Worm (Caenorhabditis elegans) whole organism, young adult: ENCODE measurements around the gene Y75D11A.2.
"Not testable (repeated sequence)": the region's sequence is repeated elsewhere in the genome, so short reads cannot be mapped to it uniquely, and the experiment has no call there.

Experiments
- F57A8.1 ChIP-seq: fragments of 200-800 bp; sonication (Bioruptor generic); optimal IDR thresholded peaks from 2 replicates; lab custom pipeline; 2018; ENCODE audit warnings: mild to moderate bottlenecking, missing genetic modification characterization, moderate library complexity, missing compliant biosample characterization
- ccch-3 ChIP-seq: fragments of 200-800 bp; sonication (Bioruptor generic); optimal IDR thresholded peaks from 2 replicates; lab custom pipeline; 2018; ENCODE audit warnings: mild to moderate bottlenecking, missing genetic modification characterization, missing compliant biosample characterization
- ceh-27 ChIP-seq: fragments of 200-800 bp; sonication (Bioruptor generic); optimal IDR thresholded peaks from 2 replicates; lab custom pipeline; 2018; ENCODE audit warnings: mild to moderate bottlenecking, missing genetic modification characterization, moderate library complexity, missing compliant biosample characterization
- egrh-3 ChIP-seq: fragments of 200-800 bp; sonication (Bioruptor generic); IDR thresholded peaks from 2 replicates; pipeline ENCODE4 v1.3.6; 2022; ENCODE audit warnings: missing genetic modification reagents, missing genetic modification characterization, missing compliant biosample characterization
- ekl-4 ChIP-seq: fragments of 200-800 bp; sonication (Bioruptor generic); IDR thresholded peaks from 2 replicates; pipeline ENCODE4 v1.3.6; 2022; ENCODE audit warnings: missing genetic modification reagents, missing genetic modification characterization, missing compliant biosample characterization
- him-1 ChIP-seq: sonication (generic microtip); optimal IDR thresholded peaks from 2 replicates; lab custom pipeline; 2016; ENCODE audit warnings: missing genotype, missing genetic modification reagents, missing genetic modification characterization, missing compliant biosample characterization
- hlh-12 ChIP-seq: sonication (generic microtip); optimal IDR thresholded peaks from 2 replicates; lab custom pipeline; 2016; ENCODE audit warnings: missing genetic modification characterization, missing compliant biosample characterization
- lin-35 ChIP-seq, 3 experiments: fragments of 150-350 bp in 2 of 3; sonication (generic microtip) in 1 of 3; optimal IDR thresholded peaks; 2 replicates each; lab custom pipeline; 2014 to 2018; ENCODE audit warnings: missing biosample characterization in 3 of 3, missing genetic modification characterization in 3 of 3, missing genetic modification reagents in 3 of 3
- repo-1 ChIP-seq: sonication (generic microtip); optimal IDR thresholded peaks from 2 replicates; lab custom pipeline; 2017; ENCODE audit warnings: mild to moderate bottlenecking, missing genetic modification characterization, missing compliant biosample characterization
- unc-62 ChIP-seq: fragments of 150-350 bp; optimal IDR thresholded peaks from 2 replicates; lab custom pipeline; 2014; ENCODE audit warnings: missing biosample characterization, missing genetic modification reagents, missing genetic modification characterization
- ztf-26 ChIP-seq: sonication (generic microtip); optimal IDR thresholded peaks from 2 replicates; lab custom pipeline; 2017; ENCODE audit warnings: missing genetic modification characterization, missing compliant biosample characterization

- TF ChIP-seq ztf-26 (tag; lab: Kevin White, UChicago); ekl-4 (GFP tag; lab: Robert Waterston, UW); egrh-3 (GFP tag; lab: Robert Waterston, UW); him-1 (tag; lab: Kevin White, UChicago); ceh-27 (GFP tag; lab: Kevin White, UChicago); ccch-3 (GFP tag; lab: Kevin White, UChicago); lin-35 (GFP tag; optimal IDR thresholded peaks at IDR 0.05; lab: Kevin White, UChicago); hlh-12 (tag; lab: Kevin White, UChicago); repo-1 (tag; lab: Kevin White, UChicago); F57A8.1; unc-62: not testable (repeated sequence)
Measured at ce11 chrX:1707270-1707669, 35.4 kb upstream of the Y75D11A.2 start.
